Fruit fly (Drosophila melanogaster) S2 (cell line): ENCODE measurements around the gene Uba2.

Experiments
- CG8478 ChIP-seq: fragments of >200 bp; optimal IDR thresholded peaks from 2 replicates; lab custom pipeline; 2018
- CTCF ChIP-seq, 2 experiments: fragments of >200 bp; optimal IDR thresholded peaks; 2 replicates each; lab custom pipeline; 2018

Gene Uba2

dm6 chr3L:8081822-8082221 is 45.8 kb downstream of the Uba2 start:
- TF ChIP-seq CTCF (optimal IDR thresholded peaks at IDR 0.05; lab: Kevin White, UChicago), result no peak
- TF ChIP-seq CG8478 (lab: Kevin White, UChicago), result no peak

dm6 chr3L:8080790-8081189 is 46.8 kb downstream of the Uba2 start:
- TF ChIP-seq CG8478 (lab: Kevin White, UChicago), result no peak
- TF ChIP-seq CTCF (optimal IDR thresholded peaks at IDR 0.05; lab: Kevin White, UChicago), result no peak

- TF ChIP-seq CG8478 (lab: Kevin White, UChicago), result no peak
- TF ChIP-seq CTCF (optimal IDR thresholded peaks at IDR 0.05; lab: Kevin White, UChicago), result no peak
Observed at dm6 chr3L:8079598-8079997, 48.0 kb downstream of the Uba2 start.

dm6 chr3L:8077953-8078352 is 49.7 kb downstream of the Uba2 start:
- TF ChIP-seq CTCF (optimal IDR thresholded peaks at IDR 0.05; lab: Kevin White, UChicago) (no peak), CG8478 (lab: Kevin White, UChicago) (no peak)

dm6 chr3L:8077207-8077606 is 50.4 kb downstream of the Uba2 start:
- TF ChIP-seq CG8478 (lab: Kevin White, UChicago) (no peak), CTCF (optimal IDR thresholded peaks at IDR 0.05; lab: Kevin White, UChicago) (no peak)

dm6 chr3L:8076160-8076559 is 51.5 kb downstream of the Uba2 start:
- TF ChIP-seq CTCF (optimal IDR thresholded peaks at IDR 0.05; lab: Kevin White, UChicago) (no peak), CG8478 (lab: Kevin White, UChicago) (no peak)
